Fruit fly (Drosophila melanogaster) whole organism, wandering third instar larva: ENCODE data around the gene CG46509.
"Not testable (repeated sequence)": the region's sequence is repeated elsewhere in the genome, so short reads cannot be mapped to it uniquely, and the experiment has no call there.

Experiments used
- Vsx2 ChIP-seq: fragments of 200-300, 225-300 bp; sonication (Bioruptor generic); optimal IDR thresholded peaks from 2 replicates; lab custom pipeline; 2018; ENCODE audit warnings: missing biosample characterization, missing genetic modification characterization; ENCODE audit not compliant: partially characterized antibody
- lola ChIP-seq: fragments of >200 bp; optimal IDR thresholded peaks from 2 replicates; lab custom pipeline; 2017; ENCODE audit warnings: missing biosample characterization, missing genetic modification characterization
- psq ChIP-seq: fragments of 200-800 bp; sonication (Bioruptor generic); optimal IDR thresholded peaks from 3 replicates; lab custom pipeline; 2017; ENCODE audit warnings: missing biosample characterization, mild to moderate bottlenecking, missing genetic modification characterization, moderate library complexity

DNA sequence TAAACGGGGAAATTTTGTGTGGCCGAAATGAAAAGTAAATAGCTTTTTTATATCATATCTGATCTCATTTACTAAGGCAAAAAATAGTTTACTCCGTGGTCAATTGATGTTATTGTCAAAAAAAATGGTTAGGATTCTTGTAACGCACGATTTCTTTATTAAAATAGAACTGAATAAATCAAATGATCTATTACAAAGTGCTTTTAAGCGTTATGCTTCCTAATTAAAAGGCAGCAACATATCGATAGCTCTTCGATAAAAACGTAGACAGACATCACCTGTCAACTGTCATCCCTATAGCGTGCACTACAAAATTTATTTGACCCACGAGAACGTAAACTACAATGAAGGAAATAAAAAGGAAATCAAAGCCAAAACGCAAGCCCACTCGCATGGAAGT, 9.8 kb upstream of the CG46509 start, which contains the start of gene CG46507:
- TF ChIP-seq psq, Vsx2, lola (GFP tag; lab: Kevin White, UChicago): not testable (repeated sequence)
